Fruit fly (Drosophila melanogaster): ENCODE results near the gene Ptp61F.
A peak's percentile ranks its signal among the peaks of the same experiment; 100 is the strongest.

Ptp61F gene

dm6 chr3L:1300076-1300635 lies 174.9 kb downstream of the Ptp61F start (continued):
- TF ChIP-seq CG2202 (tag; optimal IDR thresholded peaks at IDR 0.05) = peak; percentile 71
- peak; percentile 88 for TF ChIP-seq phol (tag; optimal IDR thresholded peaks at IDR 0.05)
- peak; percentile 56 for TF ChIP-seq Oaz (GFP tag; IDR thresholded peaks at IDR 0.05)
- 0 out of 2 replicates have a peak, but pooled peaks have one; percentile 7 for TF ChIP-seq Adf1 (GFP tag; IDR thresholded peaks at IDR 0.05)
- TF ChIP-seq CG18764 (GFP tag; optimal IDR thresholded peaks at IDR 0.05) = peak; percentile 65
- peak; percentile 32 for TF ChIP-seq Abd-B (GFP tag; optimal IDR thresholded peaks at IDR 0.05)
- no peak for TF ChIP-seq Dfd (GFP tag; optimal IDR thresholded peaks at IDR 0.05)
- peak; percentile 76 for TF ChIP-seq CG12942 (GFP tag; optimal IDR thresholded peaks at IDR 0.05)
- TF ChIP-seq CG43689 (GFP tag; IDR thresholded peaks at IDR 0.05) = peak; percentile 38; the same call in 1 of the 2 replicates
- TF ChIP-seq CG15514 (GFP tag; optimal IDR thresholded peaks at IDR 0.05) = peak; percentile 43
- peak; percentile 81 for TF ChIP-seq CG33557 (GFP tag; optimal IDR thresholded peaks at IDR 0.05)
- peak; percentile 59 for TF ChIP-seq CG8281 (tag; optimal IDR thresholded peaks at IDR 0.05)
- peak; percentile 51; the same call in 1 of the 2 replicates for TF ChIP-seq Awh (GFP tag; IDR thresholded peaks at IDR 0.05)
- TF ChIP-seq CG10209 (GFP tag; optimal IDR thresholded peaks at IDR 0.05) = peak; percentile 79
- peak; percentile 92 for TF ChIP-seq vvl (GFP tag; IDR thresholded peaks at IDR 0.05)
- TF ChIP-seq CG12659 (GFP tag; optimal IDR thresholded peaks at IDR 0.05) = peak; percentile 75
- peak; percentile 80; the same call in 2 of the 3 replicates for TF ChIP-seq gce (GFP tag; IDR thresholded peaks at IDR 0.05)
- peak; percentile 88 for TF ChIP-seq D19A (tag; optimal IDR thresholded peaks at IDR 0.05)
- TF ChIP-seq shn (GFP tag; optimal IDR thresholded peaks at IDR 0.05) = no peak
- TF ChIP-seq wor (GFP tag; IDR thresholded peaks at IDR 0.05) = peak; percentile 63
- TF ChIP-seq CG11695 (GFP tag; IDR thresholded peaks at IDR 0.05) = peak; percentile 83
- TF ChIP-seq CG17328 (GFP tag; IDR thresholded peaks at IDR 0.05) = peak; percentile 80
- TF ChIP-seq CG5180 (GFP tag; optimal IDR thresholded peaks at IDR 0.05) = no peak
- peak; percentile 52; the same call in 1 of the 2 replicates for TF ChIP-seq seq (GFP tag; IDR thresholded peaks at IDR 0.05)
- peak; percentile 70 for TF ChIP-seq Rx (GFP tag; IDR thresholded peaks at IDR 0.05)
- peak; percentile 94 for TF ChIP-seq CG17829 (tag; optimal IDR thresholded peaks at IDR 0.05)
- no peak for TF ChIP-seq pan (optimal IDR thresholded peaks at IDR 0.05)
- TF ChIP-seq pan (GFP tag; optimal IDR thresholded peaks at IDR 0.05 in 1 of 2, IDR thresholded peaks at IDR 0.05 in 1 of 2) = peak in 1 of 2 experiments; percentile 82
- no peak for TF ChIP-seq Sry-δ (GFP tag; optimal IDR thresholded peaks at IDR 0.05)
- no peak for TF ChIP-seq CG14860 (GFP tag; IDR thresholded peaks at IDR 0.05; ENCODE audit: partially characterized antibody)
- peak in 1 of 2 experiments; percentile 30 for TF ChIP-seq insv (GFP tag; optimal IDR thresholded peaks at IDR 0.05)
- TF ChIP-seq lilli (GFP tag; optimal IDR thresholded peaks at IDR 0.05) = peak; percentile 70
- no peak for TF ChIP-seq schlank (tag; optimal IDR thresholded peaks at IDR 0.05)
- no peak for TF ChIP-seq HLH4C (GFP tag; IDR thresholded peaks at IDR 0.05; ENCODE audit: partially characterized antibody)
- peak; percentile 32 for TF ChIP-seq CG6683 (GFP tag; optimal IDR thresholded peaks at IDR 0.05)
- peak in 1 of 2 experiments; percentile 0 for TF ChIP-seq Trl (optimal IDR thresholded peaks at IDR 0.05)
- TF ChIP-seq Trl (GFP tag; optimal IDR thresholded peaks at IDR 0.05) = peak; percentile 29
- TF ChIP-seq Fer3 (tag; optimal IDR thresholded peaks at IDR 0.05) = peak; percentile 81
- TF ChIP-seq crol (GFP tag; IDR thresholded peaks at IDR 0.05) = peak; percentile 85
- peak; percentile 46 for TF ChIP-seq CG6654 (GFP tag; optimal IDR thresholded peaks at IDR 0.05)
- TF ChIP-seq H15 (GFP tag; IDR thresholded peaks at IDR 0.05) = peak; percentile 67; the same call in 2 of the 3 replicates
- TF ChIP-seq CG3847 (GFP tag; IDR thresholded peaks at IDR 0.05) = peak; percentile 68
- TF ChIP-seq klu (GFP tag; IDR thresholded peaks at IDR 0.05) = peak; percentile 27; the same call in 1 of the 2 replicates
- TF ChIP-seq YL-1 (GFP tag; optimal IDR thresholded peaks at IDR 0.05) = peak; percentile 48
- TF ChIP-seq CG9932 (GFP tag; IDR thresholded peaks at IDR 0.05) = peak; percentile 68
- peak; percentile 72; the same call in 2 of the 3 replicates for TF ChIP-seq ken (GFP tag; IDR thresholded peaks at IDR 0.05)
- peak; percentile 51 for TF ChIP-seq Usf (GFP tag; optimal IDR thresholded peaks at IDR 0.05)
- TF ChIP-seq MESR4 (GFP tag; optimal IDR thresholded peaks at IDR 0.05) = no peak
- TF ChIP-seq sisA (GFP tag; IDR thresholded peaks at IDR 0.05) = peak; percentile 62
- peak; percentile 59 for TF ChIP-seq E2f2 (GFP tag; IDR thresholded peaks at IDR 0.05)

All from whole organism, embryonic.